Worm (Caenorhabditis elegans): ENCODE measurements around the gene F13A2.10.

DNA sequence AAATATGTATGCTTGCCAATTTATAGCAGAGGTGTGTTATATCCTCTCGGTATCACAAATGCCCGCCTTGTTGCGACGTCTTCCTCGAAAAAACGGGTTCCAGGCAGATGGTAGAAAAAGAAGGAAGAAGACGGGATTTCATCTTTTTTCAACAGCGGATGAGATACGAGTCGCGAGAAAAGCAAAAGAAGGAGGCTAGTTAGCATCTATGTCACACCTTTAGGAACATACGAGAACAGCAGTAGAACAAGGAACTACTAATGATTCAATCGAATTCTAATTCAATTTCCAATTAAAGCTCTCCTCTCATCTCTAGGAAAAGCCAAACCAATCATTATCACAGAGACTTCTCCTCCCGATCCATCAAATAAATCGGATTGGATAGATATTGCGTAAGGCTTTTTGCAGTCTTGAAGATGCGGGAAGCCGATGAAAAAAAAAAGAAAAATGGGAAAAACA, 28.6 kb upstream of the F13A2.10 start, which contains the start of gene grl-5:
- no peak for TF ChIP-seq T23F11.4 (GFP tag; optimal IDR thresholded peaks at IDR 0.05)
- TF ChIP-seq elt-4 (tag; optimal IDR thresholded peaks at IDR 0.05): no peak
- TF ChIP-seq pha-4 (tag; optimal IDR thresholded peaks at IDR 0.05): no peak
- no peak for TF ChIP-seq hlh-6 (tag; optimal IDR thresholded peaks at IDR 0.05)
- TF ChIP-seq elt-2 (tag; optimal IDR thresholded peaks at IDR 0.05): no peak
- TF ChIP-seq rnt-1 (tag; optimal IDR thresholded peaks at IDR 0.05): no peak
- no peak for TF ChIP-seq unc-86 (tag; optimal IDR thresholded peaks at IDR 0.05)
